Worm (Caenorhabditis elegans) whole organism, midembryonic: Measurements from ENCODE around the gene cpr-9.

Experiments
- T22C8.4 ChIP-seq: fragments of 200-800 bp; sonication (Bioruptor generic); IDR thresholded peaks from 2 replicates; pipeline ENCODE4 v1.3.6; 2022; ENCODE audit warnings: missing genetic modification characterization, missing compliant biosample characterization
- flt-1 ChIP-seq: fragments of 200-800 bp; sonication (Bioruptor generic); IDR thresholded peaks from 2 replicates; pipeline ENCODE4 v1.3.6; 2022; ENCODE audit warnings: missing genetic modification characterization, missing compliant biosample characterization
- klf-2 ChIP-seq: fragments of 200-800 bp; sonication (Bioruptor generic); conservative IDR thresholded peaks from 2 replicates; pipeline ENCODE4 v1.3.6; 2022; ENCODE audit warnings: missing genetic modification reagents, missing genetic modification characterization, missing compliant biosample characterization
- tab-1 ChIP-seq: fragments of 200-800 bp; sonication (Bioruptor generic); IDR thresholded peaks from 2 replicates; pipeline ENCODE4 v1.3.6; 2022; ENCODE audit warnings: missing genetic modification characterization, missing compliant biosample characterization
- ztf-23 ChIP-seq: fragments of 200-800 bp; sonication (Bioruptor generic); IDR thresholded peaks from 2 replicates; pipeline ENCODE4 v1.3.6; 2022; ENCODE audit warnings: missing genetic modification reagents, missing genetic modification characterization, missing compliant biosample characterization
- ztf-29 ChIP-seq: fragments of 200-800 bp; sonication (Bioruptor generic); IDR thresholded peaks from 2 replicates; pipeline ENCODE4 v1.3.6; 2022; ENCODE audit warnings: missing genetic modification reagents, missing genetic modification characterization, missing compliant biosample characterization

- TF ChIP-seq ztf-29 (GFP tag; lab: Robert Waterston, UW): no peak
- no peak for TF ChIP-seq flt-1 (GFP tag; lab: Robert Waterston, UW)
- no peak for TF ChIP-seq klf-2 (GFP tag; lab: Robert Waterston, UW)
- no peak for TF ChIP-seq T22C8.4 (GFP tag; lab: Robert Waterston, UW)
- TF ChIP-seq ztf-23 (GFP tag; lab: Robert Waterston, UW): no peak
- TF ChIP-seq tab-1 (GFP tag; lab: Robert Waterston, UW): no peak
Observed at ce11 chrV:11997403-11997802, 5.5 kb upstream of the cpr-9 start.
